Fruit fly (Drosophila melanogaster) whole organism, adult: ENCODE data around the gene CG15211.

ENCODE experiments used
- CG11617 ChIP-seq: fragments of 200-800 bp; sonication (Bioruptor generic); optimal IDR thresholded peaks from 2 replicates; lab custom pipeline; 2017; ENCODE audit warnings: mild to moderate bottlenecking, missing biosample characterization, missing genetic modification reagents, missing genetic modification characterization
- CG12768 ChIP-seq: fragments of 200-800 bp; sonication (Bioruptor generic); optimal IDR thresholded peaks from 2 replicates; lab custom pipeline; 2017; ENCODE audit warnings: missing biosample characterization, missing genetic modification characterization, mild to moderate bottlenecking, moderate library complexity, missing genetic modification reagents
- CG14711 ChIP-seq: fragments of 200-800 bp; sonication (Bioruptor generic); optimal IDR thresholded peaks from 2 replicates; lab custom pipeline; 2018; ENCODE audit warnings: missing biosample characterization, mild to moderate bottlenecking, missing genetic modification characterization, moderate library complexity
- CG1620 ChIP-seq: fragments of 200-800 bp; sonication (Bioruptor generic); optimal IDR thresholded peaks from 2 replicates; lab custom pipeline; 2016; ENCODE audit warnings: missing biosample characterization, missing genetic modification characterization
- CG33017 ChIP-seq: fragments of 200-800 bp; sonication (Bioruptor generic); optimal IDR thresholded peaks from 2 replicates; lab custom pipeline; 2018; ENCODE audit warnings: missing biosample characterization, mild to moderate bottlenecking, missing genetic modification characterization, moderate library complexity
- CG5204 ChIP-seq: fragments of 200-800 bp; sonication (Bioruptor generic); optimal IDR thresholded peaks from 2 replicates; lab custom pipeline; 2016; ENCODE audit warnings: missing biosample characterization, missing genetic modification characterization
- CG7045 ChIP-seq: fragments of 200-800 bp; sonication (Bioruptor generic); optimal IDR thresholded peaks from 2 replicates; lab custom pipeline; 2017; ENCODE audit warnings: missing biosample characterization, mild to moderate bottlenecking, missing genetic modification characterization
- CG7101 ChIP-seq: fragments of 200-800 bp; sonication (Bioruptor generic); optimal IDR thresholded peaks from 2 replicates; lab custom pipeline; 2018; ENCODE audit warnings: missing biosample characterization, mild to moderate bottlenecking, missing genetic modification characterization, moderate library complexity
- Clk ChIP-seq: fragments of 200-800 bp; sonication (Bioruptor generic); optimal IDR thresholded peaks from 2 replicates; lab custom pipeline; 2017; ENCODE audit warnings: missing biosample characterization, missing genetic modification characterization
- Crg-1 ChIP-seq: fragments of 200-800 bp; sonication (Bioruptor generic); optimal IDR thresholded peaks from 2 replicates; lab custom pipeline; 2016; ENCODE audit warnings: missing biosample characterization, missing genetic modification characterization
- Hr96 ChIP-seq: fragments of 200-800 bp; sonication (Bioruptor generic); optimal IDR thresholded peaks from 2 replicates; lab custom pipeline; 2016; ENCODE audit warnings: missing biosample characterization, missing genetic modification characterization
- Mnt ChIP-seq: fragments of 200-800 bp; sonication (Bioruptor generic); optimal IDR thresholded peaks from 2 replicates; lab custom pipeline; 2016; ENCODE audit warnings: missing biosample characterization, mild to moderate bottlenecking, missing genetic modification characterization
- bab1 ChIP-seq: fragments of 200-800 bp; sonication (Bioruptor generic); optimal IDR thresholded peaks from 3 replicates; lab custom pipeline; 2019; ENCODE audit warnings: missing biosample characterization, mild to moderate bottlenecking, missing genetic modification characterization, moderate library complexity
- cic ChIP-seq: fragments of 200-800 bp; sonication (Bioruptor generic); optimal IDR thresholded peaks from 2 replicates; lab custom pipeline; 2017; ENCODE audit warnings: missing biosample characterization, mild to moderate bottlenecking, missing genetic modification characterization, moderate library complexity
- cnc ChIP-seq, 2 experiments: fragments of >200 bp; optimal IDR thresholded peaks; 2 replicates each; lab custom pipeline; 2017
- kay ChIP-seq: fragments of 200-800 bp; sonication (Bioruptor generic); peaks from one replicate; lab custom pipeline; 2016; ENCODE audit warnings: missing biosample characterization, missing genetic modification characterization, borderline replicate concordance
- ovo ChIP-seq: fragments of 200-800 bp; sonication (Bioruptor generic); optimal IDR thresholded peaks from 2 replicates; lab custom pipeline; 2016; ENCODE audit warnings: missing biosample characterization, missing genetic modification characterization
- pad ChIP-seq: fragments of 200-800 bp; sonication (Bioruptor generic); optimal IDR thresholded peaks from 3 replicates; lab custom pipeline; 2017; ENCODE audit warnings: missing biosample characterization, missing genetic modification characterization, mild to moderate bottlenecking, moderate library complexity, missing genetic modification reagents
- tj ChIP-seq: fragments of 200-800 bp; sonication (Bioruptor generic); optimal IDR thresholded peaks from 3 replicates; lab custom pipeline; 2017; ENCODE audit warnings: missing biosample characterization, mild to moderate bottlenecking, missing genetic modification characterization, moderate library complexity
- toe ChIP-seq: fragments of 200-800 bp; sonication (Bioruptor generic); optimal IDR thresholded peaks from 2 replicates; lab custom pipeline; 2016; ENCODE audit warnings: missing biosample characterization, missing genetic modification characterization

The CG15211 gene

DNA sequence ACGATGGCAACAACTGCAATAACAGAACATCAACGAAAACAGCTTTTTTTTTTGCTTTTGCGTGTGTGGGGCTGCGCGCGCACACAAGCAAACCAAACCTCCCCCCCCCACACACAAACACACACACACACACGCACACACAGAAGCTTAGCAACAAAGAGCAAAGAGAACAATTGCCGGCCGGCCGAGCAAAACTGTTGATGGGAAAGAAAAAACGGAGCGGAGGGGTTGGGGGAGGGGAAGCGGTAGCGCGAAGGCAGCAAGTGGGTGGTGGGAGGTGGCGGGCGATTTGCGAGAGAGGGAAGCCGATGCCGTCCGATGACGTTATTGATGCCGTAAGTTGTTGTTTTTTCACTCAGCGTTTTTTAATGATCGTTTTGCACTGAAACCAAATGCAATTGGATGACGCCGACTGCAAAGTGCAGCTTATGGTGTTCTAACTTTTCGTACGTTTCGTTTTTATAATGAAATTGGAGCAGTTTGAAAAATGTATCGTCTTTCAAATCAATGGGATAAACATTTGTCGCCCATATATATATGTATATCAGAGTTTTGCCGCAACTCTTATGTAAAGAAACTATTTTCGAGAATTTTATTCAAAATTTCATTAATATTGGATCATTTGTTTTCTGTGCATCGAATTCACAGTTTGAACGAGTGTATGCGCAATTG is 36.5 kb upstream of the CG15211 start:
- peak; percentile 11 for TF ChIP-seq CG33017 (tag; lab: Kevin White, UChicago)
- peak; percentile 53 for TF ChIP-seq CG12768 (GFP tag; lab: Kevin White, UChicago)
- TF ChIP-seq Clk (GFP tag; lab: Kevin White, UChicago): no peak
- no peak for TF ChIP-seq CG1620 (GFP tag; lab: Kevin White, UChicago)
- no peak for TF ChIP-seq cnc (optimal IDR thresholded peaks at IDR 0.05; lab: Kevin White, UChicago)
- no peak for TF ChIP-seq bab1 (GFP tag; lab: Kevin White, UChicago)
- peak; percentile 84 for TF ChIP-seq kay
- TF ChIP-seq CG7045 (GFP tag; lab: Kevin White, UChicago): peak; percentile 30
- TF ChIP-seq pad: peak; percentile 33
- TF ChIP-seq Crg-1 (GFP tag; lab: Kevin White, UChicago): no peak
- TF ChIP-seq CG11617 (GFP tag; lab: Kevin White, UChicago): peak; percentile 55
- peak; percentile 44 for TF ChIP-seq Mnt
- peak; percentile 83 for TF ChIP-seq tj (GFP tag; lab: Kevin White, UChicago)
- peak; percentile 39 for TF ChIP-seq Hr96 (GFP tag; lab: Kevin White, UChicago)
- peak; percentile 36 for TF ChIP-seq CG14711 (tag; lab: Kevin White, UChicago)
- TF ChIP-seq CG5204: peak; percentile 64
- peak; percentile 66 for TF ChIP-seq CG7101 (tag; lab: Kevin White, UChicago)
- peak; percentile 46 for TF ChIP-seq ovo (GFP tag; lab: Kevin White, UChicago)
- TF ChIP-seq cic (GFP tag; lab: Kevin White, UChicago): peak; percentile 82
- TF ChIP-seq toe: peak; percentile 44

- TF ChIP-seq bab1 (GFP tag; lab: Kevin White, UChicago): no peak
- no peak for TF ChIP-seq kay
- peak; percentile 72 for TF ChIP-seq Clk (GFP tag; lab: Kevin White, UChicago)
- peak; percentile 26 for TF ChIP-seq Mnt
- TF ChIP-seq Hr96 (GFP tag; lab: Kevin White, UChicago): peak; percentile 47
- TF ChIP-seq CG14711 (tag; lab: Kevin White, UChicago): peak; percentile 61
- TF ChIP-seq cic (GFP tag; lab: Kevin White, UChicago): no peak
- no peak for TF ChIP-seq cnc (optimal IDR thresholded peaks at IDR 0.05; lab: Kevin White, UChicago)
- peak; percentile 31 for TF ChIP-seq CG12768 (GFP tag; lab: Kevin White, UChicago)
- no peak for TF ChIP-seq Crg-1 (GFP tag; lab: Kevin White, UChicago)
- peak; percentile 42 for TF ChIP-seq CG5204
- TF ChIP-seq CG11617 (GFP tag; lab: Kevin White, UChicago): peak; percentile 37
- peak; percentile 63 for TF ChIP-seq CG7101 (tag; lab: Kevin White, UChicago)
- TF ChIP-seq ovo (GFP tag; lab: Kevin White, UChicago): no peak
- peak; percentile 15 for TF ChIP-seq tj (GFP tag; lab: Kevin White, UChicago)
- TF ChIP-seq toe: no peak
- peak; percentile 31 for TF ChIP-seq CG33017 (tag; lab: Kevin White, UChicago)
- no peak for TF ChIP-seq pad
- no peak for TF ChIP-seq CG1620 (GFP tag; lab: Kevin White, UChicago)
- peak; percentile 40 for TF ChIP-seq CG7045 (GFP tag; lab: Kevin White, UChicago)
These were observed 34.8 kb upstream of the CG15211 start for dm6 chrX:10737422-10738150.

dm6 chrX:10738151-10738430 is 34.2 kb upstream of the CG15211 start:
- TF ChIP-seq CG33017 (tag; lab: Kevin White, UChicago): no peak
- TF ChIP-seq CG1620 (GFP tag; lab: Kevin White, UChicago): no peak
- TF ChIP-seq CG5204: no peak
- no peak for TF ChIP-seq CG11617 (GFP tag; lab: Kevin White, UChicago)
- no peak for TF ChIP-seq bab1 (GFP tag; lab: Kevin White, UChicago)
- no peak for TF ChIP-seq Clk (GFP tag; lab: Kevin White, UChicago)
- TF ChIP-seq kay: no peak
- no peak for TF ChIP-seq CG12768 (GFP tag; lab: Kevin White, UChicago)
- no peak for TF ChIP-seq ovo (GFP tag; lab: Kevin White, UChicago)
- no peak for TF ChIP-seq cnc (optimal IDR thresholded peaks at IDR 0.05; lab: Kevin White, UChicago)
- TF ChIP-seq CG14711 (tag; lab: Kevin White, UChicago): no peak
- TF ChIP-seq pad: no peak
- no peak for TF ChIP-seq Hr96 (GFP tag; lab: Kevin White, UChicago)
- no peak for TF ChIP-seq Mnt
- TF ChIP-seq cic (GFP tag; lab: Kevin White, UChicago): no peak
- no peak for TF ChIP-seq CG7101 (tag; lab: Kevin White, UChicago)
- no peak for TF ChIP-seq CG7045 (GFP tag; lab: Kevin White, UChicago)
- TF ChIP-seq tj (GFP tag; lab: Kevin White, UChicago): no peak

- TF ChIP-seq CG33017 (tag; lab: Kevin White, UChicago) (no peak), CG12768 (GFP tag; lab: Kevin White, UChicago) (peak; percentile 2), Mnt (no peak), tj (GFP tag; lab: Kevin White, UChicago) (no peak), ovo (GFP tag; lab: Kevin White, UChicago) (no peak), cnc (optimal IDR thresholded peaks at IDR 0.05; lab: Kevin White, UChicago) (no peak), pad (no peak)
These were observed 33.4 kb upstream of the CG15211 start for dm6 chrX:10738835-10739371.
